Fruit fly (Drosophila melanogaster) S2 (cell line): ENCODE results near the gene alpha-Est6.

ENCODE experiments used
- CG8478 ChIP-seq: fragments of >200 bp; optimal IDR thresholded peaks from 2 replicates; lab custom pipeline; 2018
- CTCF ChIP-seq, 2 experiments: fragments of >200 bp; optimal IDR thresholded peaks; 2 replicates each; lab custom pipeline; 2018

The alpha-Est6 gene

DNA sequence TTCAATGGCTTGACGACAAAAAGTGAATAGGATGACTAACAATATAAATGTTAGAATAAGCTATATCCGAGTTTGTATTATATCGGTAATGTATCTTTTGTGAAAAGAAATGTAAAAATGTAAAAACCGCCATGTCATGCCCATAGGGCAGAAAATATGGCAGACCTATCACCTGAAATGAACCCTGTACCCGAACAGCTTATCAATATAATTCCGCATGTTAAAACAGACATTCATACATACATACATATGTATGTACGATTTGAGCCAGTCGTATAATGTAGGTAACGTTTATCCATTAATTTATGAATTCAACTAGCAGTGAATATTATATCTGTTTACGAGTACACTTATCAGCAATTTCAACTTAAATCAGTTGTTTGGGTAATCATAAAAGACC, 38.7 kb downstream of the alpha-Est6 start:
- no peak for TF ChIP-seq CTCF (optimal IDR thresholded peaks at IDR 0.05; lab: Kevin White, UChicago)

DNA sequence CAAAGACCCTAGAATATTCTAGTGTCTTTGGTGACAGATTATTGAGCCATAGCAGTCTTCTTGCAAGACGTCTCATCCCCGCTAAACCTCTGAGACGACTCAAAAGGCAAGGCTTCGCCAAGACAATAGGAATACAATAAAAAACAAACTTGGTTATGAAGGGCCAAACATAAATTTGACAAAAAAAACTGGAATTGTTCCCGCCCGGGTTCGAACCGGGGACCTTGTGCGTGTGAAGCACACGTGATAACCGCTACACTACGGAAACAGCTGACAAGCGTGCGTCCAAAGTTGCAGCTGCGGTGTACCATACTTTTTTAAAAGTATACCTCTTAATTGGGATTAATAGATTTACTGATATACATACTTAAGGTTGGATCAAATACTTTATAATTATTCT, 52.9 kb downstream of the alpha-Est6 start:
- TF ChIP-seq CTCF (optimal IDR thresholded peaks at IDR 0.05; lab: Kevin White, UChicago), result no peak
- no peak for TF ChIP-seq CG8478 (lab: Kevin White, UChicago)

DNA sequence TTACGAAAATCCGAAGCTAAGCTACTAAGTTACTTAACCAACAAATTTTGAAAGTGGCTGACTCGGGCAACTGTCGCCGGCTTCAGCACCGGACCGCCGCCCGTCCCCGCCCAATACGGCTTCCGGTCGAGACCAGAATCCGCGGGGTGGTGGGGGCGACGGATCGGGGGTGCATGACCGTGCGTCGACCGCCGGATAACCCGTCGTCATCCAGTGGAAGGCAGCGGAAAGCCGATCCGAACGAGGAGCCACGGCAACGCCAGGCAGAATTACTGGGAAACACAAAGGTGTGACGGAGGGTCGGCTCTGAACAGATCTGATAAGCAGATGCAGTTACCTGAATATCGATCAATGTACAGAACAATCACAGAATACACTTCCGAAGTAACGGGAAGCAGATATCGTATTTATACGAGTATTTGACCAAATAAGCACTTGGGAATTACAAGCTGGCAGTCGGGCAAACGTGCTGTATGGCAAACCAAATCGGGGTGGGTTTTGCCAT, 53.9 kb downstream of the alpha-Est6 start:
- TF ChIP-seq CTCF (optimal IDR thresholded peaks at IDR 0.05; lab: Kevin White, UChicago) (no peak), CG8478 (lab: Kevin White, UChicago) (no peak)
